Worm (Caenorhabditis elegans) whole organism, L3 larva: ENCODE results near the gene cri-2.

ENCODE experiments used
- R02D3.7 ChIP-seq: fragments of 150-350 bp; optimal IDR thresholded peaks from 2 replicates; lab custom pipeline; 2014; ENCODE audit warnings: missing biosample characterization, missing genetic modification characterization
- aly-2 ChIP-seq: fragments of 150-350 bp; optimal IDR thresholded peaks from 2 replicates; lab custom pipeline; 2014; ENCODE audit warnings: missing biosample characterization, missing genetic modification characterization
- ama-1 ChIP-seq: fragments of 150-350 bp; optimal IDR thresholded peaks from 2 replicates; lab custom pipeline; 2018
- ceh-16 ChIP-seq: sonication (generic microtip); optimal IDR thresholded peaks from 2 replicates; lab custom pipeline; 2017; ENCODE audit warnings: missing biosample characterization, missing genetic modification characterization
- ceh-28 ChIP-seq: fragments of 150-350 bp; optimal IDR thresholded peaks from 2 replicates; lab custom pipeline; 2014; ENCODE audit warnings: missing biosample characterization, missing genetic modification reagents, missing genetic modification characterization
- ceh-82 ChIP-seq: fragments of 150-350 bp; optimal IDR thresholded peaks from 2 replicates; lab custom pipeline; 2014; ENCODE audit warnings: missing biosample characterization, missing genetic modification characterization
- ceh-9 ChIP-seq: sonication (generic microtip); optimal IDR thresholded peaks from 2 replicates; lab custom pipeline; 2018; ENCODE audit warnings: missing biosample characterization, missing genetic modification characterization
- daf-12 ChIP-seq: fragments of 150-350 bp; optimal IDR thresholded peaks from 2 replicates; lab custom pipeline; 2014; ENCODE audit warnings: missing biosample characterization, missing genetic modification reagents, missing genetic modification characterization
- egl-27 ChIP-seq: sonication (generic microtip); optimal IDR thresholded peaks from 4 replicates; lab custom pipeline; 2017; ENCODE audit warnings: missing biosample characterization, missing genetic modification reagents, missing genetic modification characterization
- egl-5 ChIP-seq: fragments of 150-350 bp; optimal IDR thresholded peaks from 2 replicates; lab custom pipeline; 2017; ENCODE audit warnings: missing biosample characterization, missing genetic modification reagents, missing genetic modification characterization, inconsistent platforms
- elt-2 ChIP-seq: sonication (generic microtip); optimal IDR thresholded peaks from 2 replicates; lab custom pipeline; 2016; ENCODE audit warnings: missing genetic modification reagents, mild to moderate bottlenecking, missing genetic modification characterization, missing compliant biosample characterization
- elt-3 ChIP-seq, 3 experiments: fragments of 150-350 bp in 1 of 3; sonication (generic microtip) in 2 of 3; optimal IDR thresholded peaks; 2 replicates in 2 of 3; 4 replicates in 1 of 3; lab custom pipeline; 2014 to 2017; ENCODE audit warnings: missing biosample characterization in 3 of 3, missing genetic modification characterization in 3 of 3
- eor-1 ChIP-seq, 2 experiments: fragments of 150-350 bp; optimal IDR thresholded peaks; 2 replicates each; lab custom pipeline; 2014 to 2018; ENCODE audit warnings: missing biosample characterization in 2 of 2, missing genetic modification characterization in 2 of 2
- fkh-10 ChIP-seq: sonication (generic microtip); optimal IDR thresholded peaks from 2 replicates; lab custom pipeline; 2017; ENCODE audit warnings: missing biosample characterization, missing genetic modification reagents, missing genetic modification characterization
- hmg-11 ChIP-seq: sonication (generic microtip); optimal IDR thresholded peaks from 2 replicates; lab custom pipeline; 2016; ENCODE audit warnings: missing genetic modification characterization, missing compliant biosample characterization
- jun-1 ChIP-seq: fragments of 150-350 bp; optimal IDR thresholded peaks from 2 replicates; lab custom pipeline; 2014; ENCODE audit warnings: missing biosample characterization, missing genetic modification reagents, missing genetic modification characterization
- lin-39 ChIP-seq: fragments of 150-350 bp; optimal IDR thresholded peaks from 2 replicates; lab custom pipeline; 2018; ENCODE audit warnings: missing biosample characterization, missing genetic modification reagents, missing genetic modification characterization
- lsy-12 ChIP-seq: sonication (generic microtip); optimal IDR thresholded peaks from 2 replicates; lab custom pipeline; 2016; ENCODE audit warnings: mild to moderate bottlenecking, missing genetic modification characterization, missing compliant biosample characterization
- mdl-1 ChIP-seq: fragments of 150-350 bp; optimal IDR thresholded peaks from 2 replicates; lab custom pipeline; 2014; ENCODE audit warnings: missing biosample characterization, missing genetic modification characterization
- nfya-1 ChIP-seq: sonication (generic microtip); optimal IDR thresholded peaks from 2 replicates; lab custom pipeline; 2017; ENCODE audit warnings: missing genetic modification characterization, mild to moderate bottlenecking, missing compliant biosample characterization, antibody characterized with exemption, moderate library complexity; ENCODE audit not compliant: insufficient read depth
- nhr-12 ChIP-seq: fragments of 150-350 bp; optimal IDR thresholded peaks from 2 replicates; lab custom pipeline; 2014; ENCODE audit warnings: missing biosample characterization, missing genetic modification characterization
- nhr-23 ChIP-seq: fragments of 150-350 bp; optimal IDR thresholded peaks from 2 replicates; lab custom pipeline; 2014; ENCODE audit warnings: missing biosample characterization, missing genetic modification reagents, missing genetic modification characterization
- nhr-25 ChIP-seq: sonication (generic microtip); optimal IDR thresholded peaks from 2 replicates; lab custom pipeline; 2017; ENCODE audit warnings: missing biosample characterization, missing genetic modification characterization
- nhr-28 ChIP-seq: fragments of 150-350 bp; optimal IDR thresholded peaks from 2 replicates; lab custom pipeline; 2014; ENCODE audit warnings: missing biosample characterization, missing genetic modification characterization
- nhr-43 ChIP-seq: sonication (generic microtip); optimal IDR thresholded peaks from 2 replicates; lab custom pipeline; 2016; ENCODE audit warnings: mild to moderate bottlenecking, missing genetic modification characterization, missing compliant biosample characterization; ENCODE audit not compliant: poor library complexity, severe bottlenecking
- nhr-67 ChIP-seq: fragments of 150-350 bp; optimal IDR thresholded peaks from 2 replicates; lab custom pipeline; 2014; ENCODE audit warnings: missing biosample characterization, missing genetic modification characterization
- nhr-76 ChIP-seq: fragments of 150-350 bp; sonication (generic microtip); optimal IDR thresholded peaks from 5 replicates; lab custom pipeline; 2014; ENCODE audit warnings: missing biosample characterization, missing genetic modification characterization
- nhr-77 ChIP-seq: fragments of 150-350 bp; optimal IDR thresholded peaks from 2 replicates; lab custom pipeline; 2014; ENCODE audit warnings: missing biosample characterization, missing genetic modification characterization
- skn-1 ChIP-seq: fragments of 150-350 bp; optimal IDR thresholded peaks from 2 replicates; lab custom pipeline; 2014; ENCODE audit warnings: missing biosample characterization, missing genetic modification characterization
- snpc-4 ChIP-seq: fragments of 150-350 bp; optimal IDR thresholded peaks from 2 replicates; lab custom pipeline; 2014; ENCODE audit warnings: missing biosample characterization, missing genetic modification characterization
- unc-62 ChIP-seq: fragments of 150-350 bp; sonication (generic microtip); optimal IDR thresholded peaks from 4 replicates; lab custom pipeline; 2014; ENCODE audit warnings: missing biosample characterization, missing genetic modification reagents, missing genetic modification characterization
- zag-1 ChIP-seq: fragments of 150-350 bp; optimal IDR thresholded peaks from 2 replicates; lab custom pipeline; 2014; ENCODE audit warnings: missing biosample characterization, missing genetic modification characterization
- ztf-11 ChIP-seq: fragments of 150-350 bp; optimal IDR thresholded peaks from 2 replicates; lab custom pipeline; 2014; ENCODE audit warnings: missing biosample characterization, missing genetic modification characterization
- ztf-4 ChIP-seq: fragments of 150-350 bp; optimal IDR thresholded peaks from 2 replicates; lab custom pipeline; 2014; ENCODE audit warnings: missing biosample characterization, missing genetic modification characterization

cri-2 gene

ce11 chrV:8201229-8201858, at the start of gene cri-2:
TSS of gene cri-2 (plus strand) at chrV:8201808.
- TF ChIP-seq nhr-23 (tag; lab: Kevin White, UChicago) (peak; percentile 65), ceh-28 (tag; lab: Kevin White, UChicago) (no peak), nhr-43 (tag; lab: Kevin White, UChicago) (peak; percentile 16), elt-2 (no peak), egl-27 (tag; lab: Kevin White, UChicago) (peak; percentile 24), nhr-25 (tag; lab: Kevin White, UChicago) (peak; percentile 35)
- TF ChIP-seq, all 47 proteins: peak for 4

ce11 chrV:8155743-8156142, 45.9 kb upstream of the cri-2 start:
- TF ChIP-seq nhr-28 (tag; lab: Kevin White, UChicago) (no peak), ceh-82 (tag; lab: Kevin White, UChicago) (no peak), elt-3 (tag; optimal IDR thresholded peaks at IDR 0.05; lab: Kevin White, UChicago) (no peak), ceh-9 (tag; lab: Kevin White, UChicago) (no peak), R02D3.7 (tag; lab: Kevin White, UChicago) (no peak), fkh-10 (GFP tag; lab: Kevin White, UChicago) (no peak), nhr-67 (tag; lab: Kevin White, UChicago) (no peak), nhr-43 (tag; lab: Kevin White, UChicago) (no peak), lsy-12 (no peak), skn-1 (tag; lab: Kevin White, UChicago) (no peak), unc-62 (GFP tag; lab: Kevin White, UChicago) (no peak), hmg-11 (tag; lab: Kevin White, UChicago) (no peak), lin-39 (no peak), nhr-76 (tag; lab: Kevin White, UChicago) (no peak), egl-27 (tag; lab: Kevin White, UChicago) (no peak), ztf-4 (tag; lab: Kevin White, UChicago) (no peak), nhr-77 (tag; lab: Kevin White, UChicago) (no peak)

ce11 chrV:8157446-8157845, 44.2 kb upstream of the cri-2 start, which contains the start of gene sul-2:
TSS of gene sul-2 (plus strand) at chrV:8157746.
- TF ChIP-seq eor-1 (tag; optimal IDR thresholded peaks at IDR 0.05; lab: Kevin White, UChicago), result no peak
- no peak for TF ChIP-seq ama-1 (lab: Kevin White, UChicago)
- no peak for TF ChIP-seq fkh-10 (GFP tag; lab: Kevin White, UChicago)
- no peak for TF ChIP-seq unc-62 (GFP tag; lab: Kevin White, UChicago)
- no peak for TF ChIP-seq R02D3.7 (tag; lab: Kevin White, UChicago)
- TF ChIP-seq nhr-77 (tag; lab: Kevin White, UChicago), result no peak
- TF ChIP-seq nfya-1, result no peak
- no peak for TF ChIP-seq nhr-67 (tag; lab: Kevin White, UChicago)
- TF ChIP-seq egl-5 (tag; lab: Kevin White, UChicago), result no peak
- no peak for TF ChIP-seq egl-27 (tag; lab: Kevin White, UChicago)
- TF ChIP-seq ceh-16, result no peak
- TF ChIP-seq ztf-11 (tag; lab: Kevin White, UChicago), result no peak
- TF ChIP-seq snpc-4, result no peak
- no peak for TF ChIP-seq nhr-76 (tag; lab: Kevin White, UChicago)
- no peak for TF ChIP-seq ceh-82 (tag; lab: Kevin White, UChicago)
- no peak for TF ChIP-seq aly-2 (tag; lab: Kevin White, UChicago)
- TF ChIP-seq nhr-28 (tag; lab: Kevin White, UChicago), result no peak
- TF ChIP-seq zag-1 (tag; lab: Kevin White, UChicago), result no peak
- TF ChIP-seq mdl-1, result no peak
- no peak for TF ChIP-seq hmg-11 (tag; lab: Kevin White, UChicago)

ce11 chrV:8159629-8160028, 42.0 kb upstream of the cri-2 start, which contains the start of gene F20D6.6:
TSS of gene F20D6.6 (plus strand) at chrV:8159929.
- no peak for TF ChIP-seq nhr-43 (tag; lab: Kevin White, UChicago)
- TF ChIP-seq daf-12, result no peak
- no peak for TF ChIP-seq ceh-9 (tag; lab: Kevin White, UChicago)
- no peak for TF ChIP-seq aly-2 (tag; lab: Kevin White, UChicago)
- TF ChIP-seq ceh-82 (tag; lab: Kevin White, UChicago), result no peak
- no peak for TF ChIP-seq nhr-12
- no peak for TF ChIP-seq nhr-23 (tag; lab: Kevin White, UChicago)
- TF ChIP-seq elt-3 (tag; optimal IDR thresholded peaks at IDR 0.05; lab: Kevin White, UChicago), result no peak
- TF ChIP-seq snpc-4, result no peak
- no peak for TF ChIP-seq zag-1 (tag; lab: Kevin White, UChicago)
- TF ChIP-seq jun-1, result no peak
- TF ChIP-seq R02D3.7 (tag; lab: Kevin White, UChicago), result no peak
- no peak for TF ChIP-seq eor-1 (tag; optimal IDR thresholded peaks at IDR 0.05; lab: Kevin White, UChicago)
